Worm (Caenorhabditis elegans) whole organism, late embryonic: ENCODE results near the gene F46B6.4.

Source experiments
- K09A11.1 ChIP-seq: sonication (generic microtip); optimal IDR thresholded peaks from 2 replicates; lab custom pipeline; 2017; ENCODE audit warnings: antibody characterized with exemption, mild to moderate bottlenecking, missing genetic modification characterization, missing compliant biosample characterization; ENCODE audit not compliant: insufficient read depth
- eyg-1 ChIP-seq: sonication (generic microtip); optimal IDR thresholded peaks from 2 replicates; lab custom pipeline; 2016; ENCODE audit warnings: missing genotype, missing genetic modification characterization, missing compliant biosample characterization
- fkh-6 ChIP-seq: sonication (generic microtip); optimal IDR thresholded peaks from 2 replicates; lab custom pipeline; 2016; ENCODE audit warnings: missing genetic modification characterization, missing compliant biosample characterization
- pha-2 ChIP-seq: sonication (generic microtip); optimal IDR thresholded peaks from 2 replicates; lab custom pipeline; 2017; ENCODE audit warnings: mild to moderate bottlenecking, missing genetic modification characterization, missing compliant biosample characterization
- ref-2 ChIP-seq: sonication (generic microtip); optimal IDR thresholded peaks from 2 replicates; lab custom pipeline; 2016; ENCODE audit warnings: missing genetic modification characterization, missing compliant biosample characterization
- unc-55 ChIP-seq: sonication (generic microtip); optimal IDR thresholded peaks from 2 replicates; lab custom pipeline; 2017; ENCODE audit warnings: missing biosample characterization, missing genetic modification reagents, missing genetic modification characterization
- ztf-16 ChIP-seq: sonication (generic microtip); optimal IDR thresholded peaks from 2 replicates; lab custom pipeline; 2017; ENCODE audit warnings: missing genetic modification characterization, missing compliant biosample characterization

ce11 chrV:9733920-9734454 is 45.3 kb downstream of the F46B6.4 start, which contains the start of gene cal-7:
- TF ChIP-seq K09A11.1 (no peak), eyg-1 (no peak), unc-55 (GFP tag; lab: Kevin White, UChicago) (no peak), ref-2 (tag; lab: Kevin White, UChicago) (no peak), pha-2 (tag; lab: Kevin White, UChicago) (no peak), fkh-6 (tag; lab: Kevin White, UChicago) (no peak), ztf-16 (tag; lab: Kevin White, UChicago) (no peak)
